Fruit fly (Drosophila melanogaster): ENCODE results near the gene BoYb.

DNA sequence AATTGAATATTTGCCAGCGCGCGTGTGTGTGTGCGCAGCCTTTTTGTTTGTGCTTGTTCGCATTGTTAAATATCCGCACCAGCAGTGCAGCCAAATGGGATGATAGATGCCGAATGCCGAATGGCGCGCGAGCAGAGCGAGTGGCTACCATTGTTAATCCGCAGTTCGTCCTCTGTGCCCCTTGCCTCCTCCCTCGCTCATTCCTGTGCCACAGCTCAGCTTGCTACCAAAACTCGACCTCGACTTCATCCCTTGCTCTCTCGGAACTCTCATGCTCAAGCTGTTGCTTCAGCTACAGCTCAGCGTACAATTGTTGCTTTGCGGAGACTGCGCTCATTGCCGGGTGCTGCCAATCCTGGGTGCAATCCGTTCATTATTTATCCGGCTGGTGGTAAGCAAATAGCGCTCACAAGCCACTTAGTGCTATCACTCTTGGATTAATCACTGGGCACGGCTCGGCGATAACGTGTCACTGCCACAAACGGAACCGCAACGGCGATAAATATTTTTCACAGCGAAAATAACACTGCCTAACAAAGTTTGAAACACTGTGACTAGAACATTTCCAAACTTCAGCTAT is 7.7 kb downstream of the BoYb start:
- TF ChIP-seq CG10348 (GFP tag; IDR thresholded peaks at IDR 0.05) (no peak), EcR (GFP tag; optimal IDR thresholded peaks at IDR 0.05) (no peak), CG34367 (tag; optimal IDR thresholded peaks at IDR 0.05) (no peak), CG13204 (GFP tag; optimal IDR thresholded peaks at IDR 0.05) (no peak), CG32121 (GFP tag; IDR thresholded peaks at IDR 0.05) (no peak)

All from whole organism, pupa.